Fruit fly (Drosophila melanogaster) whole organism, adult: ENCODE measurements around the gene CG14220.

ENCODE experiments used
- CG11617 ChIP-seq: fragments of 200-800 bp; sonication (Bioruptor generic); optimal IDR thresholded peaks from 2 replicates; lab custom pipeline; 2017; ENCODE audit warnings: mild to moderate bottlenecking, missing biosample characterization, missing genetic modification reagents, missing genetic modification characterization
- CG12768 ChIP-seq: fragments of 200-800 bp; sonication (Bioruptor generic); optimal IDR thresholded peaks from 2 replicates; lab custom pipeline; 2017; ENCODE audit warnings: missing biosample characterization, missing genetic modification characterization, mild to moderate bottlenecking, moderate library complexity, missing genetic modification reagents
- CG14711 ChIP-seq: fragments of 200-800 bp; sonication (Bioruptor generic); optimal IDR thresholded peaks from 2 replicates; lab custom pipeline; 2018; ENCODE audit warnings: missing biosample characterization, mild to moderate bottlenecking, missing genetic modification characterization, moderate library complexity
- CG33017 ChIP-seq: fragments of 200-800 bp; sonication (Bioruptor generic); optimal IDR thresholded peaks from 2 replicates; lab custom pipeline; 2018; ENCODE audit warnings: missing biosample characterization, mild to moderate bottlenecking, missing genetic modification characterization, moderate library complexity
- CG7045 ChIP-seq: fragments of 200-800 bp; sonication (Bioruptor generic); optimal IDR thresholded peaks from 2 replicates; lab custom pipeline; 2017; ENCODE audit warnings: missing biosample characterization, mild to moderate bottlenecking, missing genetic modification characterization
- Clk ChIP-seq: fragments of 200-800 bp; sonication (Bioruptor generic); optimal IDR thresholded peaks from 2 replicates; lab custom pipeline; 2017; ENCODE audit warnings: missing biosample characterization, missing genetic modification characterization
- Crg-1 ChIP-seq: fragments of 200-800 bp; sonication (Bioruptor generic); optimal IDR thresholded peaks from 2 replicates; lab custom pipeline; 2016; ENCODE audit warnings: missing biosample characterization, missing genetic modification characterization
- Hr96 ChIP-seq: fragments of 200-800 bp; sonication (Bioruptor generic); optimal IDR thresholded peaks from 2 replicates; lab custom pipeline; 2016; ENCODE audit warnings: missing biosample characterization, missing genetic modification characterization
- Mnt ChIP-seq: fragments of 200-800 bp; sonication (Bioruptor generic); optimal IDR thresholded peaks from 2 replicates; lab custom pipeline; 2016; ENCODE audit warnings: missing biosample characterization, mild to moderate bottlenecking, missing genetic modification characterization
- cic ChIP-seq: fragments of 200-800 bp; sonication (Bioruptor generic); optimal IDR thresholded peaks from 2 replicates; lab custom pipeline; 2017; ENCODE audit warnings: missing biosample characterization, mild to moderate bottlenecking, missing genetic modification characterization, moderate library complexity
- cnc ChIP-seq, 2 experiments: fragments of >200 bp; optimal IDR thresholded peaks; 2 replicates each; lab custom pipeline; 2017
- kay ChIP-seq: fragments of 200-800 bp; sonication (Bioruptor generic); peaks from one replicate; lab custom pipeline; 2016; ENCODE audit warnings: missing biosample characterization, missing genetic modification characterization, borderline replicate concordance
- pad ChIP-seq: fragments of 200-800 bp; sonication (Bioruptor generic); optimal IDR thresholded peaks from 3 replicates; lab custom pipeline; 2017; ENCODE audit warnings: missing biosample characterization, missing genetic modification characterization, mild to moderate bottlenecking, moderate library complexity, missing genetic modification reagents
- toe ChIP-seq: fragments of 200-800 bp; sonication (Bioruptor generic); optimal IDR thresholded peaks from 2 replicates; lab custom pipeline; 2016; ENCODE audit warnings: missing biosample characterization, missing genetic modification characterization

DNA sequence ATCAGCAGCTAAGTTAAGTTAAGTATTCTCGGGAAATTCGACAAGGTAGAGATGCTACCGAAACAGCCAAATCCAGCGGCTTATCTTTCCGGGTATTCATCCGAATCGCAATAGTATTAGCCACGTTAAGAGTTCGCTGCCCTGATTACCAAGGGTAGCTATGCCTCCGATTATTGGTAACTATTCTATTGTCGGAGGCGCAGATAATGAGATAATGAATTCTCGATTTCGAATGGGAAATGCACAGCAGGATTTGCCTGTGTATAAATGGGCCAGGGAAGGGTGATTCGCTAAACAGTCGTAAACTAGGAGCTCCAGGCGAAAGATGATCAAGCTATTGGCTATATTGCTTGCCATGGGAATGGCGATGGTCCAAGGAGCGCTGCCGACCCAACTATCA, 18.3 kb downstream of the CG14220 start, which contains the start of gene CG14204:
- no peak for TF ChIP-seq kay (GFP tag; lab: Kevin White, UChicago)
- TF ChIP-seq CG11617 (GFP tag; lab: Kevin White, UChicago): no peak
- no peak for TF ChIP-seq CG33017 (tag; lab: Kevin White, UChicago)
- TF ChIP-seq CG7045: no peak
- no peak for TF ChIP-seq Mnt (GFP tag; lab: Kevin White, UChicago)
- TF ChIP-seq cic (GFP tag; lab: Kevin White, UChicago): no peak
- no peak for TF ChIP-seq CG12768 (GFP tag; lab: Kevin White, UChicago)
- no peak for TF ChIP-seq cnc (optimal IDR thresholded peaks at IDR 0.05; lab: Kevin White, UChicago)
- no peak for TF ChIP-seq CG14711 (tag; lab: Kevin White, UChicago)
- no peak for TF ChIP-seq Hr96 (GFP tag; lab: Kevin White, UChicago)
- TF ChIP-seq pad (GFP tag; lab: Kevin White, UChicago): no peak
- no peak for TF ChIP-seq Crg-1
- no peak for TF ChIP-seq Clk (GFP tag; lab: Kevin White, UChicago)
- TF ChIP-seq toe (GFP tag; lab: Kevin White, UChicago): no peak
